Fruit fly (Drosophila melanogaster) whole organism, prepupa: ENCODE results near the gene RhoGEF3.
A peak's percentile ranks its signal among the peaks of the same experiment; 100 is the strongest.

ENCODE experiments used
- Blimp-1 ChIP-seq: fragments of 200-800 bp; sonication (Bioruptor generic); optimal IDR thresholded peaks from 3 replicates; lab custom pipeline; 2017; ENCODE audit warnings: missing biosample characterization, missing genetic modification characterization, mild to moderate bottlenecking, moderate library complexity, missing genetic modification reagents
- CG10669 ChIP-seq: fragments of 200-800 bp; sonication (Bioruptor generic); optimal IDR thresholded peaks from 3 replicates; lab custom pipeline; 2018; ENCODE audit warnings: missing biosample characterization, mild to moderate bottlenecking, missing genetic modification characterization, moderate library complexity
- CG11294 ChIP-seq: fragments of 200-800 bp; sonication (Bioruptor generic); IDR thresholded peaks from 2 replicates; pipeline ENCODE4 v1.3.6; 2022; ENCODE audit warnings: missing biosample characterization, missing genetic modification characterization
- CG11762 ChIP-seq: fragments of 200-800 bp; sonication (Bioruptor generic); optimal IDR thresholded peaks from 3 replicates; lab custom pipeline; 2016; ENCODE audit warnings: missing biosample characterization, missing genetic modification characterization; ENCODE audit not compliant: insufficient read depth
- CG11902 ChIP-seq: fragments of 200-800 bp; sonication (Bioruptor generic); optimal IDR thresholded peaks from 3 replicates; lab custom pipeline; 2016; ENCODE audit warnings: missing biosample characterization, missing genetic modification characterization
- CG15336 ChIP-seq: fragments of 200-800 bp; sonication (Bioruptor generic); IDR thresholded peaks from 2 replicates; pipeline ENCODE4 v1.3.6; 2022; ENCODE audit warnings: missing biosample characterization, missing genetic modification characterization
- CG1621 ChIP-seq: fragments of 200-800 bp; sonication (Bioruptor generic); optimal IDR thresholded peaks from 3 replicates; lab custom pipeline; 2018; ENCODE audit warnings: missing biosample characterization, mild to moderate bottlenecking, missing genetic modification characterization
- CG3032 ChIP-seq: fragments of 200-800 bp; optimal IDR thresholded peaks from 2 replicates; lab custom pipeline; 2019; ENCODE audit warnings: missing biosample characterization, mild to moderate bottlenecking, missing genetic modification characterization, moderate library complexity
- CG31627 ChIP-seq: fragments of 200-800 bp; sonication (Bioruptor generic); optimal IDR thresholded peaks from 3 replicates; lab custom pipeline; 2016; ENCODE audit warnings: missing biosample characterization, missing genetic modification characterization
- CG4318 ChIP-seq: fragments of 200-800 bp; sonication (Bioruptor generic); optimal IDR thresholded peaks from 3 replicates; lab custom pipeline; 2017; ENCODE audit warnings: missing biosample characterization, mild to moderate bottlenecking, missing genetic modification characterization
- CG6163 ChIP-seq: fragments of 200-800 bp; sonication (Bioruptor generic); IDR thresholded peaks from 3 replicates; pipeline ENCODE4 v1.3.6; 2022; ENCODE audit warnings: missing biosample characterization, missing genetic modification characterization
- CG6276 ChIP-seq: fragments of 200-800 bp; sonication (Bioruptor generic); optimal IDR thresholded peaks from 2 replicates; lab custom pipeline; 2017; ENCODE audit warnings: missing biosample characterization, mild to moderate bottlenecking, missing genetic modification characterization
- CG6792 ChIP-seq: fragments of 200-800 bp; sonication (Bioruptor generic); optimal IDR thresholded peaks from 3 replicates; lab custom pipeline; 2016; ENCODE audit warnings: missing biosample characterization, missing genetic modification characterization
- CG6854 ChIP-seq: fragments of 200-800 bp; sonication (Bioruptor generic); optimal IDR thresholded peaks from 2 replicates; lab custom pipeline; 2017; ENCODE audit warnings: missing biosample characterization, mild to moderate bottlenecking, missing genetic modification characterization
- CG8119 ChIP-seq: fragments of 200-800 bp; sonication (Bioruptor generic); IDR thresholded peaks from 3 replicates; pipeline ENCODE4 v1.3.6; 2022; ENCODE audit warnings: missing biosample characterization, missing genetic modification characterization
- CG8632 ChIP-seq: fragments of 200-800 bp; sonication (Bioruptor generic); optimal IDR thresholded peaks from 3 replicates; lab custom pipeline; 2016; ENCODE audit warnings: missing biosample characterization, missing genetic modification characterization
- CG9139 ChIP-seq: fragments of 200-800 bp; sonication (Bioruptor generic); optimal IDR thresholded peaks from 3 replicates; lab custom pipeline; 2017; ENCODE audit warnings: missing biosample characterization, mild to moderate bottlenecking, missing genetic modification characterization
- Eip78C ChIP-seq: fragments of 200-800 bp; sonication (Bioruptor generic); peaks from one replicate; lab custom pipeline; 2016; ENCODE audit warnings: missing biosample characterization, missing genetic modification characterization
- Eip93F ChIP-seq: fragments of 200-800 bp; sonication (Bioruptor generic); optimal IDR thresholded peaks from 2 replicates; lab custom pipeline; 2016; ENCODE audit warnings: missing biosample characterization, mild to moderate bottlenecking, missing genetic modification characterization
- Ets21C ChIP-seq: fragments of 200-800 bp; sonication (Bioruptor generic); optimal IDR thresholded peaks from 3 replicates; lab custom pipeline; 2016; ENCODE audit warnings: missing biosample characterization, missing genetic modification characterization
- Ets96B ChIP-seq: fragments of 200-800 bp; optimal IDR thresholded peaks from 2 replicates; lab custom pipeline; 2019; ENCODE audit warnings: missing biosample characterization, mild to moderate bottlenecking, missing genetic modification characterization, moderate library complexity
- Gug ChIP-seq: fragments of 200-800 bp; sonication (Bioruptor generic); IDR thresholded peaks from 2 replicates; pipeline ENCODE4 v1.3.6; 2022; ENCODE audit warnings: missing biosample characterization, missing genetic modification characterization
- Hr4 ChIP-seq: fragments of 200-800 bp; sonication (Bioruptor generic); optimal IDR thresholded peaks from 3 replicates; lab custom pipeline; 2016; ENCODE audit warnings: missing biosample characterization, missing genetic modification characterization
- Lpt ChIP-seq: fragments of 200-800 bp; sonication (Bioruptor generic); optimal IDR thresholded peaks from 3 replicates; lab custom pipeline; 2016; ENCODE audit warnings: missing biosample characterization, missing genetic modification characterization
- Met ChIP-seq: fragments of 200-800 bp; sonication (Bioruptor generic); optimal IDR thresholded peaks from 3 replicates; lab custom pipeline; 2016; ENCODE audit warnings: missing biosample characterization, missing genetic modification characterization
- Smox ChIP-seq: fragments of 200-800 bp; sonication (Bioruptor generic); optimal IDR thresholded peaks from 3 replicates; lab custom pipeline; 2016; ENCODE audit warnings: missing biosample characterization, missing genetic modification characterization
- Sox14 ChIP-seq: fragments of 200-800 bp; sonication (Bioruptor generic); optimal IDR thresholded peaks from 3 replicates; lab custom pipeline; 2016; ENCODE audit warnings: missing biosample characterization, missing genetic modification characterization
- Sox15 ChIP-seq: fragments of 200-800 bp; sonication (Bioruptor generic); optimal IDR thresholded peaks from 3 replicates; lab custom pipeline; 2016; ENCODE audit warnings: missing biosample characterization, missing genetic modification characterization
- achi ChIP-seq: fragments of 200-800 bp; sonication (Bioruptor generic); optimal IDR thresholded peaks from 3 replicates; lab custom pipeline; 2016; ENCODE audit warnings: missing biosample characterization, missing genetic modification characterization
- dac ChIP-seq: fragments of 200-800 bp; sonication (Bioruptor generic); optimal IDR thresholded peaks from 2 replicates; lab custom pipeline; 2017; ENCODE audit warnings: missing biosample characterization, mild to moderate bottlenecking, missing genetic modification characterization
- dsx ChIP-seq: fragments of 200-800 bp; optimal IDR thresholded peaks from 3 replicates; lab custom pipeline; 2019; ENCODE audit warnings: missing biosample characterization, mild to moderate bottlenecking, missing genetic modification characterization, moderate library complexity; ENCODE audit not compliant: poor library complexity, severe bottlenecking
- eg ChIP-seq: fragments of 200-800 bp; sonication (Bioruptor generic); IDR thresholded peaks from 3 replicates; pipeline ENCODE4 v1.3.6; 2022; ENCODE audit warnings: missing biosample characterization, missing genetic modification characterization
- fd85E ChIP-seq: fragments of 200-800 bp; sonication (Bioruptor generic); optimal IDR thresholded peaks from 3 replicates; lab custom pipeline; 2016; ENCODE audit warnings: missing biosample characterization, missing genetic modification characterization
- ss ChIP-seq, 2 experiments: fragments of 200-800 bp; sonication (Bioruptor generic); optimal IDR thresholded peaks; 2 replicates in 1 of 2; 3 replicates in 1 of 2; lab custom pipeline; 2017 to 2018; ENCODE audit warnings: mild to moderate bottlenecking in 2 of 2, missing biosample characterization in 2 of 2, missing genetic modification characterization in 2 of 2, moderate library complexity in 1 of 2
- svp ChIP-seq: fragments of 200-800 bp; sonication (Bioruptor generic); peaks from one replicate; lab custom pipeline; 2016; ENCODE audit warnings: missing biosample characterization, missing genetic modification characterization
- topi ChIP-seq: fragments of 200-800 bp; sonication (Bioruptor generic); optimal IDR thresholded peaks from 3 replicates; lab custom pipeline; 2016; ENCODE audit warnings: missing biosample characterization, missing genetic modification characterization
- vri ChIP-seq: fragments of 200-800 bp; sonication (Bioruptor generic); optimal IDR thresholded peaks from 3 replicates; lab custom pipeline; 2016; ENCODE audit warnings: missing biosample characterization, mild to moderate bottlenecking, missing genetic modification characterization

RhoGEF3 gene

DNA sequence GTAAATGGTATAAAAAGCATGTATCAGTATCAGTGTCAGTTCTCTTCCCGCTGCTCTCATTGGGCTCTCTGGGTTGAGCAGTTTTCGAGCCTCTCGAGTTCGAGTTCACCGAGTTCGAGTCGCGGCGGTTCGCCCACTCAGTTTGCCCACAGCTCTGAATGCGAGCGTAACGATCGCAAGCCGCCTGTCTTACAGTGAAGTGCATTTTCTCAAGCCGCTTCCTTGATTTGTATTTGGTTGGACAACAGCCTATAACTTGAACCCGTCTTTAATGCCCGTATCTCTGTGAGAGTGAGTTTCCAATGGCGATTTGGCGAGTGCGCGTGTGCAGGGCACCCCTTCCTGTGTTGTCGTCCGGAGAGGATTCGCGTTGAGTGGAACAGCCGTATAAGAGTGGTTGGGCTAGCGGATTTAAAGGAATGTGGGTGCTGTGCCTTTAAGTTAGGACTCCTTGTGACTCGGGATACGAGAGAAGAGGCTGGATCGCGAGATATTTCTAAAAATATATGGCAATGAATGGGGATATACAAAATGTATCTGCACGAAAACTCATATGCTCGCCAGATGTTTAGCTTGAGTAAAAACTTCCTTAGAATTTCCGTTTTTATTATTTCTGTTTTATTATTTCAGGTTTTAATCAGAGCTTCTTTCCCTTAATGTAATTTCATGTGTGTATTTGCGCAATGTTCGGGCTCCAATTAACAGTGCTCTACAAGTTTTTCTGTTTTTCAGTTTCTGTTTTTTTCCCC is 5.6 kb upstream of the RhoGEF3 start:
- TF ChIP-seq CG3032 (tag; lab: Kevin White, UChicago) (no peak), CG15336 (no peak), CG8119 (GFP tag; lab: Robert Waterston, UW) (peak; percentile 29; the same call in 1 of the 3 replicates), Sox15 (GFP tag; lab: Kevin White, UChicago) (no peak), vri (GFP tag; lab: Kevin White, UChicago) (peak; percentile 8), CG8632 (GFP tag; lab: Kevin White, UChicago) (no peak), CG10669 (GFP tag; lab: Kevin White, UChicago) (no peak), Met (no peak), Ets96B (tag; lab: Kevin White, UChicago) (no peak), CG6163 (peak; percentile 47; the same call in 1 of the 3 replicates), Eip93F (GFP tag; lab: Kevin White, UChicago) (peak; percentile 17), CG6854 (GFP tag; lab: Kevin White, UChicago) (peak; percentile 76), ss (GFP tag; optimal IDR thresholded peaks at IDR 0.05; lab: Kevin White, UChicago) (peak; percentile 2 to 8), CG1621 (peak; percentile 52), CG9139 (peak; percentile 56), svp (GFP tag; lab: Kevin White, UChicago) (peak; percentile 95), eg (peak; percentile 46; the same call in 2 of the 3 replicates), Lpt (peak; percentile 38), Smox (GFP tag; lab: Kevin White, UChicago) (no peak)

dm6 chr3L:273291-273690 is 3.9 kb upstream of the RhoGEF3 start, which contains the start of gene CG32845:
Gene CG32845 (minus strand): TSS chr3L:273391.
- TF ChIP-seq CG6792 (GFP tag; lab: Kevin White, UChicago) (no peak), fd85E (no peak), CG6276 (no peak), topi (GFP tag; lab: Kevin White, UChicago) (no peak), Sox14 (no peak), ss (GFP tag; optimal IDR thresholded peaks at IDR 0.05; lab: Kevin White, UChicago) (no peak), CG11762 (GFP tag; lab: Kevin White, UChicago) (no peak), CG3032 (tag; lab: Kevin White, UChicago) (no peak), Eip93F (GFP tag; lab: Kevin White, UChicago) (no peak), CG6163 (no peak), Met (no peak), Eip78C (GFP tag; lab: Kevin White, UChicago) (no peak), Ets21C (GFP tag; lab: Kevin White, UChicago) (no peak), Gug (no peak), CG31627 (GFP tag; lab: Kevin White, UChicago) (no peak), CG4318 (GFP tag; lab: Kevin White, UChicago) (no peak), CG11294 (GFP tag; lab: Robert Waterston, UW) (no peak), achi (GFP tag; lab: Kevin White, UChicago) (no peak), Hr4 (GFP tag; lab: Kevin White, UChicago) (no peak), CG1621 (no peak)

dm6 chr3L:274855-275254 is 2.4 kb upstream of the RhoGEF3 start, which contains the start of gene ttm2:
Gene ttm2 (plus strand): TSS chr3L:275155.
- no peak for TF ChIP-seq Lpt
- TF ChIP-seq CG11902 (GFP tag; lab: Kevin White, UChicago), result no peak
- TF ChIP-seq fd85E, result no peak
- TF ChIP-seq dsx (GFP tag; lab: Kevin White, UChicago), result no peak
- no peak for TF ChIP-seq achi (GFP tag; lab: Kevin White, UChicago)
- TF ChIP-seq Smox (GFP tag; lab: Kevin White, UChicago), result no peak
- no peak for TF ChIP-seq Blimp-1
- no peak for TF ChIP-seq CG11294 (GFP tag; lab: Robert Waterston, UW)
- TF ChIP-seq dac (GFP tag; lab: Kevin White, UChicago), result no peak
- no peak for TF ChIP-seq ss (GFP tag; optimal IDR thresholded peaks at IDR 0.05; lab: Kevin White, UChicago)
